Worm (Caenorhabditis elegans): ENCODE data around the gene T06E6.15.

ce11 chrV:15442384-15442783 lies 42.8 kb upstream of the T06E6.15 start:
- TF ChIP-seq unc-62 (GFP tag; optimal IDR thresholded peaks at IDR 0.05) (no peak), sea-2 (GFP tag; optimal IDR thresholded peaks at IDR 0.05) (no peak), ztf-4 (tag; optimal IDR thresholded peaks at IDR 0.05) (no peak), ztf-11 (tag; optimal IDR thresholded peaks at IDR 0.05) (no peak), nhr-237 (tag; optimal IDR thresholded peaks at IDR 0.05) (no peak), egl-27 (tag; optimal IDR thresholded peaks at IDR 0.05) (no peak)
